Fruit fly (Drosophila melanogaster) whole organism, adult: ENCODE measurements around the gene Syx17.

ENCODE experiments used
- CG11617 ChIP-seq: fragments of 200-800 bp; sonication (Bioruptor generic); optimal IDR thresholded peaks from 2 replicates; lab custom pipeline; 2017; ENCODE audit warnings: mild to moderate bottlenecking, missing biosample characterization, missing genetic modification reagents, missing genetic modification characterization
- CG12768 ChIP-seq: fragments of 200-800 bp; sonication (Bioruptor generic); optimal IDR thresholded peaks from 2 replicates; lab custom pipeline; 2017; ENCODE audit warnings: missing biosample characterization, missing genetic modification characterization, mild to moderate bottlenecking, moderate library complexity, missing genetic modification reagents
- CG14711 ChIP-seq: fragments of 200-800 bp; sonication (Bioruptor generic); optimal IDR thresholded peaks from 2 replicates; lab custom pipeline; 2018; ENCODE audit warnings: missing biosample characterization, mild to moderate bottlenecking, missing genetic modification characterization, moderate library complexity
- CG1620 ChIP-seq: fragments of 200-800 bp; sonication (Bioruptor generic); optimal IDR thresholded peaks from 2 replicates; lab custom pipeline; 2016; ENCODE audit warnings: missing biosample characterization, missing genetic modification characterization
- CG33017 ChIP-seq: fragments of 200-800 bp; sonication (Bioruptor generic); optimal IDR thresholded peaks from 2 replicates; lab custom pipeline; 2018; ENCODE audit warnings: missing biosample characterization, mild to moderate bottlenecking, missing genetic modification characterization, moderate library complexity
- CG5204 ChIP-seq: fragments of 200-800 bp; sonication (Bioruptor generic); optimal IDR thresholded peaks from 2 replicates; lab custom pipeline; 2016; ENCODE audit warnings: missing biosample characterization, missing genetic modification characterization
- CG7045 ChIP-seq: fragments of 200-800 bp; sonication (Bioruptor generic); optimal IDR thresholded peaks from 2 replicates; lab custom pipeline; 2017; ENCODE audit warnings: missing biosample characterization, mild to moderate bottlenecking, missing genetic modification characterization
- CG7101 ChIP-seq: fragments of 200-800 bp; sonication (Bioruptor generic); optimal IDR thresholded peaks from 2 replicates; lab custom pipeline; 2018; ENCODE audit warnings: missing biosample characterization, mild to moderate bottlenecking, missing genetic modification characterization, moderate library complexity
- Clk ChIP-seq: fragments of 200-800 bp; sonication (Bioruptor generic); optimal IDR thresholded peaks from 2 replicates; lab custom pipeline; 2017; ENCODE audit warnings: missing biosample characterization, missing genetic modification characterization
- Crg-1 ChIP-seq: fragments of 200-800 bp; sonication (Bioruptor generic); optimal IDR thresholded peaks from 2 replicates; lab custom pipeline; 2016; ENCODE audit warnings: missing biosample characterization, missing genetic modification characterization
- Hr96 ChIP-seq: fragments of 200-800 bp; sonication (Bioruptor generic); optimal IDR thresholded peaks from 2 replicates; lab custom pipeline; 2016; ENCODE audit warnings: missing biosample characterization, missing genetic modification characterization
- Mnt ChIP-seq: fragments of 200-800 bp; sonication (Bioruptor generic); optimal IDR thresholded peaks from 2 replicates; lab custom pipeline; 2016; ENCODE audit warnings: missing biosample characterization, mild to moderate bottlenecking, missing genetic modification characterization
- bab1 ChIP-seq: fragments of 200-800 bp; sonication (Bioruptor generic); optimal IDR thresholded peaks from 3 replicates; lab custom pipeline; 2019; ENCODE audit warnings: missing biosample characterization, mild to moderate bottlenecking, missing genetic modification characterization, moderate library complexity
- cic ChIP-seq: fragments of 200-800 bp; sonication (Bioruptor generic); optimal IDR thresholded peaks from 2 replicates; lab custom pipeline; 2017; ENCODE audit warnings: missing biosample characterization, mild to moderate bottlenecking, missing genetic modification characterization, moderate library complexity
- cnc ChIP-seq, 2 experiments: fragments of >200 bp; optimal IDR thresholded peaks; 2 replicates each; lab custom pipeline; 2017
- kay ChIP-seq: fragments of 200-800 bp; sonication (Bioruptor generic); peaks from one replicate; lab custom pipeline; 2016; ENCODE audit warnings: missing biosample characterization, missing genetic modification characterization, borderline replicate concordance
- ovo ChIP-seq: fragments of 200-800 bp; sonication (Bioruptor generic); optimal IDR thresholded peaks from 2 replicates; lab custom pipeline; 2016; ENCODE audit warnings: missing biosample characterization, missing genetic modification characterization
- pad ChIP-seq: fragments of 200-800 bp; sonication (Bioruptor generic); optimal IDR thresholded peaks from 3 replicates; lab custom pipeline; 2017; ENCODE audit warnings: missing biosample characterization, missing genetic modification characterization, mild to moderate bottlenecking, moderate library complexity, missing genetic modification reagents
- tj ChIP-seq: fragments of 200-800 bp; sonication (Bioruptor generic); optimal IDR thresholded peaks from 3 replicates; lab custom pipeline; 2017; ENCODE audit warnings: missing biosample characterization, mild to moderate bottlenecking, missing genetic modification characterization, moderate library complexity
- toe ChIP-seq: fragments of 200-800 bp; sonication (Bioruptor generic); optimal IDR thresholded peaks from 2 replicates; lab custom pipeline; 2016; ENCODE audit warnings: missing biosample characterization, missing genetic modification characterization

Gene Syx17

dm6 chr3L:4371978-4372377 is 31.3 kb upstream of the Syx17 start:
- TF ChIP-seq bab1 (no peak), Clk (GFP tag; lab: Kevin White, UChicago) (no peak), CG14711 (tag; lab: Kevin White, UChicago) (no peak), CG7045 (no peak), Crg-1 (GFP tag; lab: Kevin White, UChicago) (no peak), toe (GFP tag; lab: Kevin White, UChicago) (no peak), CG5204 (GFP tag; lab: Kevin White, UChicago) (no peak), CG11617 (GFP tag; lab: Kevin White, UChicago) (no peak), CG7101 (tag; lab: Kevin White, UChicago) (no peak), Hr96 (GFP tag; lab: Kevin White, UChicago) (no peak), cnc (optimal IDR thresholded peaks at IDR 0.05; lab: Kevin White, UChicago) (no peak), CG12768 (GFP tag; lab: Kevin White, UChicago) (no peak), ovo (no peak), pad (GFP tag; lab: Kevin White, UChicago) (no peak), CG1620 (no peak)

dm6 chr3L:4375675-4376366 is 27.5 kb upstream of the Syx17 start:
- TF ChIP-seq Clk (GFP tag; lab: Kevin White, UChicago), result no peak
- TF ChIP-seq cnc (optimal IDR thresholded peaks at IDR 0.05; lab: Kevin White, UChicago), result no peak
- no peak for TF ChIP-seq CG33017 (tag; lab: Kevin White, UChicago)
- no peak for TF ChIP-seq bab1
- no peak for TF ChIP-seq CG14711 (tag; lab: Kevin White, UChicago)
- no peak for TF ChIP-seq CG7045
- TF ChIP-seq ovo, result no peak
- TF ChIP-seq CG1620, result no peak
- TF ChIP-seq CG11617 (GFP tag; lab: Kevin White, UChicago), result no peak
- no peak for TF ChIP-seq pad (GFP tag; lab: Kevin White, UChicago)
- TF ChIP-seq Crg-1 (GFP tag; lab: Kevin White, UChicago), result no peak
- no peak for TF ChIP-seq kay (GFP tag; lab: Kevin White, UChicago)
- no peak for TF ChIP-seq Hr96 (GFP tag; lab: Kevin White, UChicago)
- no peak for TF ChIP-seq CG7101 (tag; lab: Kevin White, UChicago)
- no peak for TF ChIP-seq cic (GFP tag; lab: Kevin White, UChicago)
- no peak for TF ChIP-seq tj (GFP tag; lab: Kevin White, UChicago)
- no peak for TF ChIP-seq CG12768 (GFP tag; lab: Kevin White, UChicago)
- no peak for TF ChIP-seq Mnt (GFP tag; lab: Kevin White, UChicago)
- TF ChIP-seq CG5204 (GFP tag; lab: Kevin White, UChicago), result no peak
- TF ChIP-seq toe (GFP tag; lab: Kevin White, UChicago), result no peak

dm6 chr3L:4377496-4377895 is 25.8 kb upstream of the Syx17 start:
- TF ChIP-seq cnc (optimal IDR thresholded peaks at IDR 0.05; lab: Kevin White, UChicago), result no peak
- TF ChIP-seq CG33017 (tag; lab: Kevin White, UChicago), result no peak
- TF ChIP-seq CG7101 (tag; lab: Kevin White, UChicago), result no peak
- no peak for TF ChIP-seq cic (GFP tag; lab: Kevin White, UChicago)
- TF ChIP-seq pad (GFP tag; lab: Kevin White, UChicago), result no peak
- no peak for TF ChIP-seq Clk (GFP tag; lab: Kevin White, UChicago)
- TF ChIP-seq CG1620, result no peak
- no peak for TF ChIP-seq toe (GFP tag; lab: Kevin White, UChicago)
- TF ChIP-seq Crg-1 (GFP tag; lab: Kevin White, UChicago), result no peak
- TF ChIP-seq CG14711 (tag; lab: Kevin White, UChicago), result no peak
- TF ChIP-seq CG5204 (GFP tag; lab: Kevin White, UChicago), result no peak

- TF ChIP-seq Mnt (GFP tag; lab: Kevin White, UChicago) (no peak), cic (GFP tag; lab: Kevin White, UChicago) (no peak), CG14711 (tag; lab: Kevin White, UChicago) (no peak), CG12768 (GFP tag; lab: Kevin White, UChicago) (no peak), CG11617 (GFP tag; lab: Kevin White, UChicago) (no peak), cnc (optimal IDR thresholded peaks at IDR 0.05; lab: Kevin White, UChicago) (no peak), ovo (no peak), Clk (GFP tag; lab: Kevin White, UChicago) (no peak), CG5204 (GFP tag; lab: Kevin White, UChicago) (no peak), pad (GFP tag; lab: Kevin White, UChicago) (no peak), Crg-1 (GFP tag; lab: Kevin White, UChicago) (no peak), tj (GFP tag; lab: Kevin White, UChicago) (no peak), toe (GFP tag; lab: Kevin White, UChicago) (no peak), CG7045 (no peak), CG7101 (tag; lab: Kevin White, UChicago) (no peak), CG1620 (no peak)
Measured at dm6 chr3L:4378895-4379294, 24.4 kb upstream of the Syx17 start.

dm6 chr3L:4380231-4380645 is 23.0 kb upstream of the Syx17 start, which contains the start of gene DopEcR:
Gene DopEcR (minus strand): TSS chr3L:4380387.
- TF ChIP-seq CG7045, result no peak
- no peak for TF ChIP-seq CG12768 (GFP tag; lab: Kevin White, UChicago)
- TF ChIP-seq Mnt (GFP tag; lab: Kevin White, UChicago), result peak; percentile 87

dm6 chr3L:4381529-4381928 is 21.8 kb upstream of the Syx17 start, which contains the start of gene CG32240:
Gene CG32240 (minus strand): TSS chr3L:4381629.
- TF ChIP-seq Mnt (GFP tag; lab: Kevin White, UChicago) (no peak), Crg-1 (GFP tag; lab: Kevin White, UChicago) (no peak), Clk (GFP tag; lab: Kevin White, UChicago) (no peak)
